Fruit fly (Drosophila melanogaster) whole organism, embryonic: Measurements from ENCODE around the gene Cpr67Fb.

ENCODE experiments used
- B-H2 ChIP-seq: fragments of 200-800 bp; sonication (Bioruptor generic); optimal IDR thresholded peaks from 2 replicates; lab custom pipeline; 2018; ENCODE audit warnings: missing biosample characterization, mild to moderate bottlenecking, missing genetic modification characterization
- BtbVII ChIP-seq: fragments of 200-800 bp; sonication (Bioruptor generic); optimal IDR thresholded peaks from 3 replicates; lab custom pipeline; 2017; ENCODE audit warnings: missing biosample characterization, mild to moderate bottlenecking, missing genetic modification characterization
- CG10431 ChIP-seq: fragments of 200-800 bp; sonication (Bioruptor generic); optimal IDR thresholded peaks from 3 replicates; lab custom pipeline; 2018; ENCODE audit warnings: missing biosample characterization, mild to moderate bottlenecking, missing genetic modification characterization
- CG10543 ChIP-seq: fragments of 200-800 bp; sonication (Bioruptor generic); optimal IDR thresholded peaks from 3 replicates; lab custom pipeline; 2017; ENCODE audit warnings: missing biosample characterization, mild to moderate bottlenecking, missing genetic modification characterization, moderate library complexity
- CG11456 ChIP-seq: fragments of 200-800 bp; sonication (Bioruptor generic); IDR thresholded peaks from 3 replicates; pipeline ENCODE4 v1.3.6; 2022; ENCODE audit warnings: missing biosample characterization, missing genetic modification characterization
- CG11695 ChIP-seq: fragments of 200-800 bp; sonication (Bioruptor generic); IDR thresholded peaks from 3 replicates; pipeline ENCODE4 v1.3.6; 2022; ENCODE audit warnings: missing biosample characterization, missing genetic modification characterization
- CG12155 ChIP-seq: fragments of 200-800 bp; sonication (Bioruptor generic); optimal IDR thresholded peaks from 3 replicates; lab custom pipeline; 2016; ENCODE audit warnings: missing biosample characterization, missing genetic modification characterization
- CG13894 ChIP-seq: fragments of 200-800 bp; sonication (Bioruptor generic); optimal IDR thresholded peaks from 3 replicates; lab custom pipeline; 2018; ENCODE audit warnings: missing biosample characterization, mild to moderate bottlenecking, missing genetic modification characterization, moderate library complexity
- CG1647 ChIP-seq: fragments of 200-800 bp; sonication (Bioruptor generic); optimal IDR thresholded peaks from 3 replicates; lab custom pipeline; 2016; ENCODE audit warnings: missing biosample characterization, missing genetic modification characterization
- CG16815 ChIP-seq: fragments of 200-800 bp; sonication (Bioruptor generic); optimal IDR thresholded peaks from 3 replicates; lab custom pipeline; 2017; ENCODE audit warnings: missing biosample characterization, mild to moderate bottlenecking, missing genetic modification characterization
- CG18599 ChIP-seq: fragments of 200-800 bp; sonication (Bioruptor generic); optimal IDR thresholded peaks from 3 replicates; lab custom pipeline; 2017; ENCODE audit warnings: missing biosample characterization, missing genetic modification characterization, mild to moderate bottlenecking, moderate library complexity, missing genetic modification reagents
- CG3065 ChIP-seq: fragments of 200-800 bp; sonication (Bioruptor generic); optimal IDR thresholded peaks from 2 replicates; lab custom pipeline; 2016; ENCODE audit warnings: missing biosample characterization, missing genetic modification characterization
- CG5953 ChIP-seq: fragments of 200-800 bp; sonication (Bioruptor generic); IDR thresholded peaks from 2 replicates; pipeline ENCODE4 v1.3.6; 2022; ENCODE audit warnings: missing biosample characterization, missing genetic modification characterization
- CG6254 ChIP-seq: fragments of 200-800 bp; sonication (Bioruptor generic); optimal IDR thresholded peaks from 3 replicates; lab custom pipeline; 2017; ENCODE audit warnings: mild to moderate bottlenecking, missing biosample characterization, missing genetic modification reagents, missing genetic modification characterization
- CG6272 ChIP-seq: fragments of 200-800 bp; sonication (Bioruptor generic); IDR thresholded peaks from 2 replicates; pipeline ENCODE4 v1.3.6; 2022; ENCODE audit warnings: missing biosample characterization, missing genetic modification characterization
- CG6654 ChIP-seq: fragments of 200-800 bp; sonication (Bioruptor generic); optimal IDR thresholded peaks from 2 replicates; lab custom pipeline; 2017; ENCODE audit warnings: missing biosample characterization, mild to moderate bottlenecking, missing genetic modification characterization
- CG9797 ChIP-seq: fragments of 200-800 bp; sonication (Bioruptor generic); optimal IDR thresholded peaks from 3 replicates; lab custom pipeline; 2018; ENCODE audit warnings: missing biosample characterization, mild to moderate bottlenecking, missing genetic modification characterization
- D ChIP-seq, 2 experiments: fragments of 200-800 bp in 1 of 2; fragments of >200 bp in 1 of 2; sonication (Bioruptor generic) in 1 of 2; optimal IDR thresholded peaks; 2 replicates in 1 of 2; 3 replicates in 1 of 2; lab custom pipeline; 2017; ENCODE audit warnings: mild to moderate bottlenecking in 1 of 2, missing biosample characterization in 1 of 2, missing genetic modification characterization in 1 of 2, missing genetic modification reagents in 1 of 2
- Elba2 ChIP-seq: fragments of 200-800 bp; sonication (Bioruptor generic); optimal IDR thresholded peaks from 3 replicates; lab custom pipeline; 2016; ENCODE audit warnings: missing biosample characterization, missing genetic modification characterization
- Kr ChIP-seq: fragments of 200-800 bp; sonication (Bioruptor generic); optimal IDR thresholded peaks from 2 replicates; lab custom pipeline; 2017; ENCODE audit warnings: missing biosample characterization, mild to moderate bottlenecking, missing genetic modification characterization
- Med ChIP-seq: fragments of 200-800 bp; sonication (Bioruptor generic); peaks from one replicate; lab custom pipeline; 2016; ENCODE audit warnings: missing biosample characterization, missing genetic modification characterization, mild to moderate bottlenecking, inconsistent platforms, moderate library complexity
- Meics ChIP-seq: fragments of 200-800 bp; sonication (Bioruptor generic); optimal IDR thresholded peaks from 2 replicates; lab custom pipeline; 2017; ENCODE audit warnings: missing biosample characterization, mild to moderate bottlenecking, missing genetic modification characterization
- Pdp1 ChIP-seq, 2 experiments: fragments of 200-800 bp; sonication (Bioruptor generic); optimal IDR thresholded peaks; 3 replicates each; lab custom pipeline; 2016; ENCODE audit warnings: missing biosample characterization in 2 of 2, missing genetic modification characterization in 2 of 2, mild to moderate bottlenecking in 1 of 2, moderate library complexity in 1 of 2
- Vsx1 ChIP-seq: fragments of 200-800 bp; sonication (Bioruptor generic); optimal IDR thresholded peaks from 2 replicates; lab custom pipeline; 2017; ENCODE audit warnings: missing biosample characterization, mild to moderate bottlenecking, missing genetic modification characterization, missing genetic modification reagents
- al ChIP-seq: fragments of 200-800 bp; sonication (Bioruptor generic); IDR thresholded peaks from 2 replicates; pipeline ENCODE4 v1.3.6; 2022; ENCODE audit warnings: missing biosample characterization, missing genetic modification characterization
- crol ChIP-seq: fragments of 200-800 bp; sonication (Bioruptor generic); IDR thresholded peaks from 2 replicates; pipeline ENCODE4 v1.3.6; 2022; ENCODE audit warnings: missing biosample characterization, missing genetic modification characterization
- fd102C ChIP-seq: fragments of 200-800 bp; sonication (Bioruptor generic); optimal IDR thresholded peaks from 2 replicates; lab custom pipeline; 2018; ENCODE audit warnings: missing biosample characterization, mild to moderate bottlenecking, missing genetic modification characterization, moderate library complexity
- gce ChIP-seq: fragments of 200-800 bp; sonication (Bioruptor generic); IDR thresholded peaks from 3 replicates; pipeline ENCODE4 v1.3.6; 2022; ENCODE audit warnings: missing biosample characterization, missing genetic modification characterization
- grn ChIP-seq: fragments of 200-800 bp; sonication (Bioruptor generic); optimal IDR thresholded peaks from 3 replicates; lab custom pipeline; 2017; ENCODE audit warnings: missing biosample characterization, missing genetic modification characterization
- gsb-n ChIP-seq: fragments of 200-800 bp; sonication (Bioruptor generic); optimal IDR thresholded peaks from 3 replicates; lab custom pipeline; 2018; ENCODE audit warnings: missing biosample characterization, mild to moderate bottlenecking, missing genetic modification characterization
- h ChIP-seq: fragments of >200 bp; optimal IDR thresholded peaks from 2 replicates; lab custom pipeline; 2017
- jigr1 ChIP-seq: fragments of 200-800 bp; sonication (Bioruptor generic); IDR thresholded peaks from 3 replicates; pipeline ENCODE4 v1.3.6; 2022; ENCODE audit warnings: missing biosample characterization, missing genetic modification characterization
- kni ChIP-seq: fragments of 200-800 bp; sonication (Bioruptor generic); optimal IDR thresholded peaks from 3 replicates; lab custom pipeline; 2017; ENCODE audit warnings: mild to moderate bottlenecking, missing biosample characterization, missing genetic modification reagents, missing genetic modification characterization
- oc ChIP-seq: fragments of 200-800 bp; sonication (Bioruptor generic); optimal IDR thresholded peaks from 2 replicates; lab custom pipeline; 2018; ENCODE audit warnings: missing biosample characterization, mild to moderate bottlenecking, missing genetic modification characterization, moderate library complexity
- otp ChIP-seq: fragments of 200-800 bp; sonication (Bioruptor generic); IDR thresholded peaks from 3 replicates; pipeline ENCODE4, ENCODE4 v1.3.6; 2022; ENCODE audit warnings: missing biosample characterization, missing genetic modification characterization
- pros ChIP-seq: fragments of 200-800 bp; sonication (Bioruptor generic); optimal IDR thresholded peaks from 3 replicates; lab custom pipeline; 2019; ENCODE audit warnings: missing biosample characterization, mild to moderate bottlenecking, missing genetic modification characterization, moderate library complexity
- pum ChIP-seq: fragments of 200-800 bp; sonication (Bioruptor generic); optimal IDR thresholded peaks from 2 replicates; lab custom pipeline; 2016; ENCODE audit warnings: missing biosample characterization, missing genetic modification characterization
- ro ChIP-seq: fragments of 200-800 bp; sonication (Bioruptor generic); IDR thresholded peaks from 2 replicates; pipeline ENCODE4 v1.3.6; 2022; ENCODE audit warnings: missing biosample characterization, missing genetic modification characterization
- salm ChIP-seq: fragments of 200-800 bp; sonication (Bioruptor generic); optimal IDR thresholded peaks from 2 replicates; lab custom pipeline; 2018; ENCODE audit warnings: missing biosample characterization, mild to moderate bottlenecking, missing genetic modification characterization
- tll ChIP-seq, 2 experiments: fragments of 200-800 bp in 1 of 2; fragments of >200 bp in 1 of 2; sonication (Bioruptor generic) in 1 of 2; optimal IDR thresholded peaks; 2 replicates each; lab custom pipeline; 2017 to 2019; ENCODE audit warnings: missing biosample characterization in 2 of 2, missing genetic modification characterization in 2 of 2, mild to moderate bottlenecking in 1 of 2, moderate library complexity in 1 of 2
- trh ChIP-seq: fragments of 200-800 bp; sonication (Bioruptor generic); optimal IDR thresholded peaks from 2 replicates; lab custom pipeline; 2016; ENCODE audit warnings: missing biosample characterization, missing genetic modification characterization
- unc-4 ChIP-seq: fragments of 200-800 bp; sonication (Bioruptor generic); IDR thresholded peaks from 2 replicates; pipeline ENCODE4 v1.3.6; 2022; ENCODE audit warnings: missing biosample characterization, missing genetic modification characterization; ENCODE audit not compliant: partially characterized antibody
- vvl ChIP-seq: fragments of 200-800 bp; sonication (Bioruptor generic); IDR thresholded peaks from 2 replicates; pipeline ENCODE4 v1.3.6; 2022; ENCODE audit warnings: missing biosample characterization, missing genetic modification characterization
- zen ChIP-seq: fragments of 200-800 bp; sonication (Bioruptor generic); optimal IDR thresholded peaks from 3 replicates; lab custom pipeline; 2018; ENCODE audit warnings: missing biosample characterization, mild to moderate bottlenecking, missing genetic modification characterization, moderate library complexity

Cpr67Fb gene

DNA sequence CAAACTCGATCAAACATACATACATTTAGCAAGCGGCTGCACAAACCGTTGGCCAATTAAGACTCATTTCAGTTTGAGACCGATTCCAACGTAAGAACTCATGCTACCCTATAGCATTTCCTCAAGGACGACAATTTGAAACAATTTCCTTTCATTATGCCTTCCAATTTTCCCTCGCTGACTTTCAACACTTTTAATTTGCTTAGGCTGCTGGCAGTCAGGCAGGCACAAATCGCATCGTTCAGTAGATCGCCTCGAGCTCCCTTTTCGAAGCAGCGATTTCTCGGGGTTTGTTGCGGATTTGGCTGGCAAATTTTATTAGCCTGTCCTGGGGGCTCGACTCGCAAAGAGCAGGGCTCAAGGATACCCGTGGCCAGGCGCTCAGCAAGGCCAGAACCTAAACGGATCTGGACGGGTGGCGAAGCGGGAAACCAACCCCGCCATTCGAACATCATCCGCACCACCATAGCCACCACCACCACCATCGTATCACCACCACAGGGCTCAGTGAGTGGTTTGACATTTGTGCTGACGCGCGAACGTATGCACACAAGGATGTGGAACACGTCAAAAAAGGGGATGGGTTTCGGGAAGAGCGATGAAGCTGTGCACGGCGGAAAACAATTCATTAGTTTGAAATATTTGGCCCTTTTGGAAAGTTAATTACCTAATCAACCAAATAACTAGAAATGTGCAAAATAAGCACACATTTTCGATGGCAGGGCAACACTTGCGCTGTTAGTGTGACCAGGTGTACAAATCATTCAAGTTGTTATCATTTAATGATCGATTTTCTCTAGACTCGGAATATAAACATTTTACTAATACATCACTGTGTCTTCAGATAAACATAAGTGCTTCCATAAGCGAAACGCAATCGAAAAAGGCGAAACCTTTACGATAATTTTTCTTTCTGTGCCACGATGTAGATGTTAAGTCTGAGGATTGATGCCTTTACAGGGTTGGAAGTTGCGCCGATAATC, 49.1 kb upstream of the Cpr67Fb start (continued):
- no peak for TF ChIP-seq CG9797 (GFP tag; lab: Kevin White, UChicago)
- no peak for TF ChIP-seq trh (GFP tag; lab: Kevin White, UChicago)
- TF ChIP-seq, all 482 proteins: peak for 160

DNA sequence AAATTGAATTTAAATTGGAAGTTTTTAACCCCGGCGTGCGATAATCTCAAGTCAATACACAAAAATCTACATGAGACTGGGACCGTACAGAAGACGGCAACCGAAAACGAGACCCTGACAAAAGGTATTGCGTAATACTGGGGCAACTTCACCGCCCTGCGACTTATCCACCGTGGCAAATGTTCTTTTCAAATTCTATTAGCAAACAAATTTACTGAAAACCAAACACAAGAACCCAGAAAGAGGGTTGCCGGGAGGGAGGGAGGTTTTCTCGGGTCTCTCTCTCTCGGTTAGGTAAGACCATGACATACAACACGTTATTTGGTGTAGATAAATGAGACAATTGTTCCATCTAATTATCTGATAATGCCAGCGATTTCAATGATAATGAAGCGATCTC, 48.2 kb upstream of the Cpr67Fb start:
- TF ChIP-seq Kr (GFP tag; lab: Kevin White, UChicago) (peak; percentile 15), Vsx1 (GFP tag; lab: Kevin White, UChicago) (peak; percentile 7), CG18599 (GFP tag; lab: Kevin White, UChicago) (peak; percentile 29), gsb-n (peak; percentile 78), oc (tag; lab: Kevin White, UChicago) (peak; percentile 39), CG11456 (GFP tag; lab: Robert Waterston, UW) (no peak), pros (GFP tag; lab: Kevin White, UChicago) (peak; percentile 77), tll (GFP tag; optimal IDR thresholded peaks at IDR 0.05; lab: Kevin White, UChicago) (peak in 1 of 2 experiments; percentile 51), Med (peak; percentile 51), CG13894 (tag; lab: Kevin White, UChicago) (peak; percentile 34), CG10543 (GFP tag; lab: Kevin White, UChicago) (peak; percentile 21), grn (GFP tag; lab: Kevin White, UChicago) (peak; percentile 90), pum (GFP tag; lab: Kevin White, UChicago) (no peak), CG10431 (peak; percentile 49), crol (GFP tag; lab: Robert Waterston, UW) (peak; percentile 49; the same call in 1 of the 2 replicates), D (optimal IDR thresholded peaks at IDR 0.05; lab: Kevin White, UChicago) (no peak), D (GFP tag; optimal IDR thresholded peaks at IDR 0.05; lab: Kevin White, UChicago) (peak; percentile 6), vvl (GFP tag; lab: Robert Waterston, UW) (peak; percentile 37; the same call in 1 of the 2 replicates), CG6254 (GFP tag; lab: Kevin White, UChicago) (no peak), Pdp1 (GFP tag; optimal IDR thresholded peaks at IDR 0.05; lab: Kevin White, UChicago) (peak in 1 of 2 experiments; percentile 61), kni (GFP tag; lab: Kevin White, UChicago) (peak; percentile 40), unc-4 (no peak), BtbVII (peak; percentile 32), fd102C (GFP tag; lab: Kevin White, UChicago) (no peak)

DNA sequence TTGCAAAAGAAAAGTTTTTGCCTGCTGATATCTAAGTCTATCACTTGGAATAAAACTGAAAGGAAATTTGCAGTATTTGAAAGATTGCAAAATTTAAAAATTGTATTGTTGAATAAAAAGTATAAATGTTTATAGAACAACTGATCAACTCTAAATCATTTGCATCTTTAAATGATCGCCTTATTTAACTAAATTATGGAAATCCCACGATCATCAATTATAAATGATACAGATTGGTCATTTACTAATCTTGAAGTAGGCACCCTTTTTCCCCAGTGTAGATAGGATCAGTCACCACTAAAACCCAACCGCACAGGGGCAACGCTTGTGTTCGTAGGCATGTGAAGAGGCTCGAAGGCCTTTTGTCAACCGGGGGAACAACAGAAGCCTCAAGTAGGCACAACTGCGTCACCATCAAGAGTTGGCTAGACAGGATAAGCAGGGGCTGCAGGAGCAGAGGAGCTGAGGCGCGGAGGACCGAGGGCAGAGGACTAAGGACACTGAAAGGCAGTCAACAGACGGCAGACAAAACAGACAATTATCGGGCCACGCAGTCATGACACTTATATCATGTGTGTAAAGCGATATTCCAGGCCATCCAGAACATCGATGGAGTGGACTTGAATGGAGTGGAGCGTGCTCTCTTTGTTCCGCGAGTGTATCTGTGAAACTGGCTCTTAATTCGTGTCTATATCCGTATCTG, 46.0 kb upstream of the Cpr67Fb start:
- TF ChIP-seq zen (tag; lab: Kevin White, UChicago) (peak; percentile 83), ro (GFP tag; lab: Robert Waterston, UW) (no peak), CG5953 (GFP tag; lab: Robert Waterston, UW) (no peak), CG3065 (GFP tag; lab: Kevin White, UChicago) (no peak), CG6272 (GFP tag; lab: Robert Waterston, UW) (no peak), al (no peak), gce (GFP tag; lab: Robert Waterston, UW) (no peak), h (lab: Kevin White, UChicago) (no peak), jigr1 (GFP tag; lab: Robert Waterston, UW) (no peak), CG11695 (GFP tag; lab: Robert Waterston, UW) (no peak), Meics (GFP tag; lab: Kevin White, UChicago) (no peak), Elba2 (peak; percentile 13), CG6654 (GFP tag; lab: Kevin White, UChicago) (no peak), B-H2 (GFP tag; lab: Kevin White, UChicago) (no peak), CG1647 (no peak), salm (tag; lab: Kevin White, UChicago) (no peak), otp (GFP tag; lab: Robert Waterston, UW) (no peak), Med (peak; percentile 71), CG16815 (peak; percentile 61), CG12155 (GFP tag; lab: Kevin White, UChicago) (no peak)
